Worm (Caenorhabditis elegans): ENCODE measurements around the gene C07A12.18.
A peak's percentile ranks its signal among the peaks of the same experiment; 100 is the strongest.

Gene C07A12.18

DNA sequence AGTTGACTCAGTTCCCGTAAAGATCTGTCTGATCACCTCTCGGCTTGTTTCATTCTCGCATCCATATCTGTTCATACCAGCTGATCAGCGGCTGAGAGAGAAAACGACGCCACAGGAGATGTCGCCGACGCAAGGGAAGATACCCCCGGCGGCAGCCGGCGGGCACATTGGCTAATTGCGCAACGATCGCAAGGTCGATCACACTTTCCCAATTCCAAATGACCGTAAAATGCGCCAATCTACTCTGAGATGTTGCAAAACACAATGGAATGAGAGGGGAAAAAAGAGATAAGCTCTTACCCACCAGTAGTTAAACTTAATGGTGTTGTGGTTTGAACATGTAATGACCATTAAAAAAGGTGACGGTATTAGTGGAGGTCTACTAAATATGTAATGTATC is 1.3 kb upstream of the C07A12.18 start:
- peak; percentile 46 for TF ChIP-seq zfh-2 (GFP tag; conservative IDR thresholded peaks at IDR 0.05)
- TF ChIP-seq cebp-1 (GFP tag; IDR thresholded peaks at IDR 0.05), result no peak
- peak; percentile 13 for TF ChIP-seq cebp-1 (tag; optimal IDR thresholded peaks at IDR 0.05)
- no peak for TF ChIP-seq T07F8.4 (tag; optimal IDR thresholded peaks at IDR 0.05)
- 0 out of 2 replicates have a peak, but pooled peaks have one; percentile 53 for TF ChIP-seq madf-3 (GFP tag; IDR thresholded peaks at IDR 0.05)
- no peak for TF ChIP-seq hlh-12 (tag; optimal IDR thresholded peaks at IDR 0.05)
- 0 out of 2 replicates have a peak, but pooled peaks have one; percentile 19 for TF ChIP-seq dox-1 (GFP tag; IDR thresholded peaks at IDR 0.05)

DNA sequence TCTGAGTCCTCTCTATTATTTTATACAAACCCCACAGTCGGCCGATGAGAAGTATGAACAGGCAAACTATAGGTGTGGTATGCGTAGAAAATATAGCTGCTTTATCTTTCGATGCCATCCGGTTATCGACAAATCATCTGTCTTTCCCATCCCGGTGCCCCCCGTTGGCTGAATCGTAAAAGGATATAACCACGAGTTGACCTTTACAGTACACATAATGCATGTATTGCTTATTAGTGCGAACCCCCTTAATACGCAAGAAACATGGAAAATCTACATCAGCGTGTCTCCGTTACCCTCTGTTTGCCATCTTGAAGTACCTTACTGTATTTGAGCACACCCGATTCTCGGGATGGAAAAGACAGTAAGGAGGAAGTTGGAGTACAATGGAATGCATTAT is 774 bp downstream of the C07A12.18 start:
- TF ChIP-seq nfya-1 (tag; optimal IDR thresholded peaks at IDR 0.05; ENCODE audit: borderline replicate concordance, insufficient read depth) (no peak), Y56A3A.18 (GFP tag; IDR thresholded peaks at IDR 0.05) (no peak), madf-6 (GFP tag; IDR thresholded peaks at IDR 0.05) (no peak), hmg-20 (GFP tag; IDR thresholded peaks at IDR 0.05) (no peak), ceh-91 (GFP tag; IDR thresholded peaks at IDR 0.05) (no peak), ztf-26 (tag; optimal IDR thresholded peaks at IDR 0.05) (no peak), C06A6.2 (GFP tag; conservative IDR thresholded peaks at IDR 0.05) (no peak), K11D2.4 (GFP tag; IDR thresholded peaks at IDR 0.05) (no peak)

DNA sequence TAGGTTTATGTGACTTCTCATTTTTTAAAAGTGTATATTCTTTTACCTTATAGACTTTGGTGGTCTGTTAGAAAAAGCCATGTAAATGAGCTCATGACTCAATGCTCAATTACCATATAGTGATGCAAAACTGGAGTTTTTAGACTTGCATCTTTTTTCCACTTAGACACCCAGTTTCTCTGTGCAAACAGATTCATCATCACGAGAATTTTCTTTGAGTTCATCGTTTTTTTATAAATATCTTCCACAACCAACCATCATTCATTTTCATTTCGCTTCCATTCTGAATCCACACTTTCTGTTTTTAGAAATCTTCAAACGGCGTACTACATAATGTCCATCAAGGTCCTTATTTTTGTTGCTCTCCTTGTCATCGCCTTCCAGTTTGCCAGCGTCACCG is 5.2 kb downstream of the C07A12.18 start, which contains the start of gene C07A12.2:
Gene C07A12.2 (plus strand): TSS at position 301 of the 400 bp plus-strand sequence.
- TF ChIP-seq Y95B8A.8 (GFP tag; IDR thresholded peaks at IDR 0.05), result no peak
- TF ChIP-seq T26A5.8 (tag; optimal IDR thresholded peaks at IDR 0.05), result no peak
- no peak for TF ChIP-seq hmg-20 (GFP tag; IDR thresholded peaks at IDR 0.05)
- no peak for TF ChIP-seq unc-130 (GFP tag; optimal IDR thresholded peaks at IDR 0.05)
- no peak for TF ChIP-seq madf-3 (GFP tag; IDR thresholded peaks at IDR 0.05)
- TF ChIP-seq xnd-1 (tag; optimal IDR thresholded peaks at IDR 0.05), result no peak
- TF ChIP-seq nhr-90 (tag; optimal IDR thresholded peaks at IDR 0.05), result no peak
- no peak for TF ChIP-seq egl-44 (GFP tag; IDR thresholded peaks at IDR 0.05)
- no peak for TF ChIP-seq madf-6 (GFP tag; IDR thresholded peaks at IDR 0.05)
- TF ChIP-seq rec-8 (tag; optimal IDR thresholded peaks at IDR 0.05), result no peak
- TF ChIP-seq snpc-3.4 (tag; optimal IDR thresholded peaks at IDR 0.05), result no peak
- no peak for TF ChIP-seq ets-4 (GFP tag; optimal IDR thresholded peaks at IDR 0.05)
- no peak for TF ChIP-seq F22D6.2 (tag; optimal IDR thresholded peaks at IDR 0.05)
- no peak for TF ChIP-seq rpc-1 (optimal IDR thresholded peaks at IDR 0.05)
- TF ChIP-seq rpc-1 (tag; optimal IDR thresholded peaks at IDR 0.05), result no peak
- TF ChIP-seq unc-62 (GFP tag; optimal IDR thresholded peaks at IDR 0.05), result no peak
- no peak for TF ChIP-seq attf-5 (GFP tag; optimal IDR thresholded peaks at IDR 0.05)
- TF ChIP-seq Y53G8AR.9 (GFP tag; conservative IDR thresholded peaks at IDR 0.05), result no peak

DNA sequence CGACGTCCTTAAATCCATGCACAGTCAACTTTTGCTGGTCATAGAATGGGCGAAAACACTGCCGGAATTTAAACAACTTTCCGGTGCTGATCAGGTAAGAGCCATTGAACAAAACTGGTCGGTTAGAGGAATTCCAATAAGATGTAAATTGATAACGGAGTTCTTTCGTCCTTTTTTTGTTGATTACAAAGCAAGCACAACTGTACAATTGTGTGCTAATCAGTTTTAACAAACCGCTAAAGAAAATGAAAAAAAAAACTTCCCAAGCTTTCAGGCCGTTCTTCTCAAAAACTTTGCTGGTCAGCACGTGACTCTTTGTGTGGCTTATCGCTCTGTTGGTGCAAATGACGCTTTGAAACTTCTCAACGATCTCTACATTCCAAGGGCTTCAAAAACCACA is 15.6 kb downstream of the C07A12.18 start:
- TF ChIP-seq nhr-80 (tag; optimal IDR thresholded peaks at IDR 0.05) (peak; percentile 56), athp-1 (tag; optimal IDR thresholded peaks at IDR 0.05) (no peak)

DNA sequence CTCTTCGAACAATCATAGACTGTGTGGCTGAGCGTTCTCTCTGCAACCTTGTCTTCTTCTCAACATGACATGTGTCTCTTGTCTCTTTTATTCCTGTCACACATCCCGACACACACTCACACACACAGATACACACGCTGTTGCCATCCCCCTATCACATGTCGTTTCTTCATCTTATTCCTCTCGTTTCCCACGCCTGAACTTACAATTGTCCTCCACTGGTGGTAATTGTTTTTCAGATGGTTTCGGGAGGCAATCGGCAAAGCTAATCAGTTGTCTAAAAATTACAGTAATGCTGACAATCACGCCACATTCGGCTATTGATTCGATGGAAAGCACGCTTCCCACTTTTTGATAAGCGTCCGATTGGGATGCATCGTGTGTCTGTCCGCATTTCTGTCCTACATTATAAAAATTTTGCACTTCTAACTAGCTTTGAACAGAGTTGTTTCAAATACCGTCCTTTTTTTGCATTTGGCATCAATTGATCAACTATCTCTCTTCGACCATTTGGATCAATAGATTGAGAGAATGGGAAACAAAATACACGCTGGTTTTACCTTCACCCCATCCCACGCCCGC is 17.5 kb downstream of the C07A12.18 start, which contains the start of gene nhr-35:
Gene nhr-35 (plus strand): TSS at position 532 of the 582 bp plus-strand sequence.
- TF ChIP-seq nhr-80 (tag; optimal IDR thresholded peaks at IDR 0.05) (peak; percentile 100), pha-4 (tag; optimal IDR thresholded peaks at IDR 0.05) (no peak), repo-1 (tag; optimal IDR thresholded peaks at IDR 0.05) (peak; percentile 63), atf-7 (tag; optimal IDR thresholded peaks at IDR 0.05) (peak; percentile 91), hsf-1 (GFP tag; IDR thresholded peaks at IDR 0.05) (no peak), lin-35 (GFP tag; optimal IDR thresholded peaks at IDR 0.05) (no peak), ceh-27 (GFP tag; optimal IDR thresholded peaks at IDR 0.05) (peak; percentile 54), gei-17 (GFP tag; optimal IDR thresholded peaks at IDR 0.05) (peak; percentile 33), K12H6.12 (tag; optimal IDR thresholded peaks at IDR 0.05) (peak; percentile 29), lin-54 (GFP tag; optimal IDR thresholded peaks at IDR 0.05) (peak; percentile 27), tbp1 (GFP tag; optimal IDR thresholded peaks at IDR 0.05) (peak; percentile 60), hlh-26 (GFP tag; conservative IDR thresholded peaks at IDR 0.05) (no peak), nhr-90 (tag; optimal IDR thresholded peaks at IDR 0.05) (peak; percentile 72), sptf-2 (GFP tag; optimal IDR thresholded peaks at IDR 0.05) (no peak)
